Worm (Caenorhabditis elegans) whole organism, L3 larva: ENCODE results near the gene F46E10.18.

Experiments
- ZK546.5 ChIP-seq: sonication (generic microtip); optimal IDR thresholded peaks from 2 replicates; lab custom pipeline; 2017; ENCODE audit warnings: missing biosample characterization, missing genetic modification characterization
- elt-3 ChIP-seq, 3 experiments: fragments of 150-350 bp in 1 of 3; sonication (generic microtip) in 2 of 3; optimal IDR thresholded peaks; 2 replicates in 2 of 3; 4 replicates in 1 of 3; lab custom pipeline; 2014 to 2017; ENCODE audit warnings: missing biosample characterization in 3 of 3, missing genetic modification characterization in 3 of 3
- eor-1 ChIP-seq, 2 experiments: fragments of 150-350 bp; optimal IDR thresholded peaks; 2 replicates each; lab custom pipeline; 2014 to 2018; ENCODE audit warnings: missing biosample characterization in 2 of 2, missing genetic modification characterization in 2 of 2
- nhr-25 ChIP-seq: sonication (generic microtip); optimal IDR thresholded peaks from 2 replicates; lab custom pipeline; 2017; ENCODE audit warnings: missing biosample characterization, missing genetic modification characterization

DNA sequence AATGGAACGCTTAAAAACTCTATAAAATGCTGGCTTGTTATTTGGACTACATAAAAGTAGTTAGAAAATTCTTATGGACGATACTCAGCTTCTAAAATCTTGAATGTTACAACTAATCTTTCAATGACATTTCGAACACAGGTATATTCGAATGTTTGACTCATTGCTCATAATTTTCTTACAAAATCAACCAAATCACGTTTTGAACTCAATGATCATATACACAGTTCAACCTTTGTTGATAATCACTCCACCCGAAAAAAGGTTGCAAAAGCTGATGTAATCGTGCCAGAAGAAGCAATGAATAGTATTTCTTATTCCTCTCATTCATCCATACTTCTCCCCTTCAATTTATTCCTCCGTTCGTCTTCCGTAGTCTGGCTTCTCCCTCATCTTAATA, 28.3 kb downstream of the F46E10.18 start, which contains the start of gene K04A8.20:
- TF ChIP-seq ZK546.5 (tag; lab: Kevin White, UChicago) = no peak
- no peak for TF ChIP-seq nhr-25 (tag; lab: Kevin White, UChicago)
- TF ChIP-seq eor-1 (tag; optimal IDR thresholded peaks at IDR 0.05; lab: Kevin White, UChicago) = no peak
- no peak for TF ChIP-seq elt-3 (tag; optimal IDR thresholded peaks at IDR 0.05; lab: Kevin White, UChicago)
